Fruit fly (Drosophila melanogaster): ENCODE data around the gene Or2a.

Gene Or2a

dm6 chrX:2289134-2289533 lies 43.1 kb downstream of the Or2a start (continued):
- TF ChIP-seq ss (GFP tag; optimal IDR thresholded peaks at IDR 0.05), result peak; percentile 98 to 99
- TF ChIP-seq net (GFP tag; optimal IDR thresholded peaks at IDR 0.05), result peak; percentile 85
- peak; percentile 56 for TF ChIP-seq pdm3 (GFP tag; optimal IDR thresholded peaks at IDR 0.05)
- TF ChIP-seq dac (GFP tag; optimal IDR thresholded peaks at IDR 0.05), result peak; percentile 74
- peak; percentile 94 for TF ChIP-seq CG6163 (GFP tag; IDR thresholded peaks at IDR 0.05)
- peak; percentile 95 for TF ChIP-seq CG8119 (GFP tag; IDR thresholded peaks at IDR 0.05)
- TF ChIP-seq Blimp-1 (GFP tag; optimal IDR thresholded peaks at IDR 0.05), result no peak

- TF ChIP-seq CG11762 (GFP tag; optimal IDR thresholded peaks at IDR 0.05; ENCODE audit: insufficient read depth) (no peak), dac (GFP tag; optimal IDR thresholded peaks at IDR 0.05) (no peak), svp (GFP tag) (peak; percentile 73)
Measured at dm6 chrX:2291023-2291422, 45.0 kb downstream of the Or2a start.

dm6 chrX:2292410-2292809 lies 46.4 kb downstream of the Or2a start:
- TF ChIP-seq dac (GFP tag; optimal IDR thresholded peaks at IDR 0.05), result no peak
- no peak; the same call in 2 of the 3 replicates for TF ChIP-seq CG6163 (GFP tag; IDR thresholded peaks at IDR 0.05)
- no peak for TF ChIP-seq Blimp-1 (GFP tag; optimal IDR thresholded peaks at IDR 0.05)
- TF ChIP-seq CG11762 (GFP tag; optimal IDR thresholded peaks at IDR 0.05; ENCODE audit: insufficient read depth), result no peak
- no peak for TF ChIP-seq CG4318 (GFP tag; optimal IDR thresholded peaks at IDR 0.05)

dm6 chrX:2293294-2293988 lies 47.4 kb downstream of the Or2a start, which contains the start of gene CG2865:
Gene CG2865, minus strand, starts transcription at chrX:2293411.
- peak; percentile 93 for TF ChIP-seq CG11762 (GFP tag; optimal IDR thresholded peaks at IDR 0.05; ENCODE audit: insufficient read depth)
- peak; percentile 95 for TF ChIP-seq cyc (GFP tag; optimal IDR thresholded peaks at IDR 0.05)
- peak; percentile 89 for TF ChIP-seq Sox15 (GFP tag; optimal IDR thresholded peaks at IDR 0.05)
- TF ChIP-seq fd59A (GFP tag; optimal IDR thresholded peaks at IDR 0.05), result peak; percentile 93
- peak; percentile 94 for TF ChIP-seq CG1621 (tag; optimal IDR thresholded peaks at IDR 0.05)
- TF ChIP-seq CG9139 (GFP tag; optimal IDR thresholded peaks at IDR 0.05), result peak; percentile 91
- TF ChIP-seq lz (GFP tag; optimal IDR thresholded peaks at IDR 0.05), result peak; percentile 97
- peak; percentile 92 for TF ChIP-seq eg (GFP tag; IDR thresholded peaks at IDR 0.05)
- TF ChIP-seq CG15336 (GFP tag; IDR thresholded peaks at IDR 0.05), result peak; percentile 95
- peak; percentile 96 for TF ChIP-seq Sox102F (GFP tag; optimal IDR thresholded peaks at IDR 0.05)
- peak; percentile 93 for TF ChIP-seq spab (GFP tag; optimal IDR thresholded peaks at IDR 0.05)
- peak; percentile 93 for TF ChIP-seq OdsH (GFP tag; optimal IDR thresholded peaks at IDR 0.05)
- peak; percentile 95 to 97 for TF ChIP-seq ss (GFP tag; optimal IDR thresholded peaks at IDR 0.05)
- peak; percentile 95 for TF ChIP-seq dsx (GFP tag; optimal IDR thresholded peaks at IDR 0.05; ENCODE audit: poor library complexity, severe bottlenecking)
- peak; percentile 17 for TF ChIP-seq Hr38 (GFP tag; optimal IDR thresholded peaks at IDR 0.05)
- peak; percentile 93 for TF ChIP-seq vri (GFP tag; optimal IDR thresholded peaks at IDR 0.05)
- TF ChIP-seq CG34406 (GFP tag; optimal IDR thresholded peaks at IDR 0.05), result peak; percentile 93
- TF ChIP-seq CG10669 (GFP tag; optimal IDR thresholded peaks at IDR 0.05), result peak; percentile 96
- peak; percentile 96 for TF ChIP-seq CG6854 (GFP tag; optimal IDR thresholded peaks at IDR 0.05)
- TF ChIP-seq CG6792 (GFP tag; optimal IDR thresholded peaks at IDR 0.05), result peak; percentile 94
- TF ChIP-seq dac (GFP tag; optimal IDR thresholded peaks at IDR 0.05), result peak; percentile 91
- peak; percentile 96 for TF ChIP-seq Sox14 (GFP tag; optimal IDR thresholded peaks at IDR 0.05)
- peak; percentile 96 for TF ChIP-seq esn (GFP tag; optimal IDR thresholded peaks at IDR 0.05)
- TF ChIP-seq net (GFP tag; optimal IDR thresholded peaks at IDR 0.05), result peak; percentile 91
- peak; percentile 93 for TF ChIP-seq Ets21C (GFP tag; optimal IDR thresholded peaks at IDR 0.05)
- peak; percentile 97 for TF ChIP-seq Met (GFP tag; optimal IDR thresholded peaks at IDR 0.05)
- peak; percentile 86 for TF ChIP-seq CG11294 (GFP tag; IDR thresholded peaks at IDR 0.05)
- peak; percentile 92 for TF ChIP-seq CG16779 (tag; optimal IDR thresholded peaks at IDR 0.05)
- TF ChIP-seq topi (GFP tag; optimal IDR thresholded peaks at IDR 0.05), result peak; percentile 97
- peak; percentile 94 for TF ChIP-seq Hr4 (GFP tag; optimal IDR thresholded peaks at IDR 0.05)
- TF ChIP-seq CG3919 (GFP tag; optimal IDR thresholded peaks at IDR 0.05), result peak; percentile 94
- peak; percentile 95 for TF ChIP-seq fkh (GFP tag; optimal IDR thresholded peaks at IDR 0.05)
- peak; percentile 97 for TF ChIP-seq CG6808 (GFP tag; optimal IDR thresholded peaks at IDR 0.05)
- peak; percentile 86 for TF ChIP-seq CG4318 (GFP tag; optimal IDR thresholded peaks at IDR 0.05)
- peak; percentile 88 for TF ChIP-seq CG6163 (GFP tag; IDR thresholded peaks at IDR 0.05)
- TF ChIP-seq pdm3 (GFP tag; optimal IDR thresholded peaks at IDR 0.05), result peak; percentile 96
- peak; percentile 97 for TF ChIP-seq svp (GFP tag)
- peak; percentile 93 for TF ChIP-seq achi (GFP tag; optimal IDR thresholded peaks at IDR 0.05)
- TF ChIP-seq CG8319 (GFP tag; optimal IDR thresholded peaks at IDR 0.05), result peak; percentile 89
- TF ChIP-seq Eip93F (GFP tag; optimal IDR thresholded peaks at IDR 0.05), result peak; percentile 83

Data from whole organism, prepupa.